Worm (Caenorhabditis elegans): ENCODE measurements around the gene csr-1.
A peak's percentile ranks its signal among the peaks of the same experiment; 100 is the strongest.

Gene csr-1

DNA sequence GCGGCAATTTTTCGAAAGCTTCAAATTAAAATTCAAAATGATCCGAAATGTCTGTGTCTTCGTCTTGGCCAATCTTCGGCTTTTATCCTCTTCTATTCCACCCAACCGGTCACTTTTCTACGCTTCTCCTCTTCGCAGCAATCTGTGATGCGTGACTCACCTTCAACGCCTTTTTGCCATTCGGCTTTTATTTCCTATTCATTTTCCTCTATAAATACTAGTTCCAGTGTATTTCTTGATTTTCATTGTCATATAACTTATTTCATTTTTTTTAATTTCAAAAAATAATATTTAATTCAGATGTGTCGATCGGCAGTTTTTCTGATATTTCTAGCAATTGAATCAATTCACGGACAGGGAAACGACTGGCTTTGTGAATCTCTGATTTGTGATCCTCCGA lies 36.9 kb upstream of the csr-1 start, which contains the start of gene C49H3.16:
TSS of gene C49H3.16 (plus strand) at position 301 of the 400 bp plus-strand sequence.
- no peak for TF ChIP-seq ceh-24 (tag; optimal IDR thresholded peaks at IDR 0.05)
- no peak for TF ChIP-seq tbx-2 (tag; optimal IDR thresholded peaks at IDR 0.05)
- TF ChIP-seq unc-42 (tag; optimal IDR thresholded peaks at IDR 0.05): no peak
- no peak for TF ChIP-seq sox-4 (tag; optimal IDR thresholded peaks at IDR 0.05)
- TF ChIP-seq unc-55 (GFP tag; optimal IDR thresholded peaks at IDR 0.05): no peak
- no peak for TF ChIP-seq ceh-48 (tag; optimal IDR thresholded peaks at IDR 0.05)

DNA sequence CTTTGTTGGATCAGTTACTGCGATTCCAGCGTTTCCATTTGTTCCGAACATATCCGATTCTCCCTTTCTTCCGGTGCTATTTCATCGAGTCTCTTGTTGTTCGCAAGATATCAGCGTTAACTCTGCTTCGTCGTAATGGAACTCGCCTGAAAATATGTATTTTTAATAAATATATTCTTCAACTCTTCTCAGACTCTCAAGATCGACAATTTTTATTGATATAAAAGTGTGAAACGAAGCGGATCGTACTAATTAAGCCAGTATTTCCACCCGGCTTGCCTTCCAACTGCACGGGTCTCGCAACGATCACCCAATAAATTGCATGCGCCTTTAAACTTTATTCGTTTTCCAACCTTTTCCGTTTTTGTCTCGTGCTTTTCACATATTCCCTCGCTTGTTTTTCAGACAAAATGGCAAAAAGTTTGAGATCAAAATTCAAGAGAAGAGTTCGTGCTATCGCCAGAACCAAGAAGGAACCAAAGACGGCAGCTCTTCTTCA lies 33.0 kb upstream of the csr-1 start, which contains the start of the genes xpo-3 and C49H3.3:
TSS of gene xpo-3 (minus strand) at position 51 of the 499 bp plus-strand sequence.
TSS of gene C49H3.3 (plus strand) at position 369 of the 499 bp plus-strand sequence.
- no peak for TF ChIP-seq K09A11.1 (tag; optimal IDR thresholded peaks at IDR 0.05; ENCODE audit: insufficient read depth)
- TF ChIP-seq hlh-8 (tag; optimal IDR thresholded peaks at IDR 0.05): no peak
- TF ChIP-seq ceh-2 (tag; optimal IDR thresholded peaks at IDR 0.05): no peak
- no peak for TF ChIP-seq unc-55 (GFP tag; optimal IDR thresholded peaks at IDR 0.05)
- TF ChIP-seq pros-1 (tag; optimal IDR thresholded peaks at IDR 0.05): no peak
- TF ChIP-seq ceh-31 (tag; optimal IDR thresholded peaks at IDR 0.05): peak; percentile 14
- no peak for TF ChIP-seq sdc-2 (tag; optimal IDR thresholded peaks at IDR 0.05)
- no peak for TF ChIP-seq ceh-9 (tag; optimal IDR thresholded peaks at IDR 0.05)
- peak; percentile 3 for TF ChIP-seq hlh-30 (tag; optimal IDR thresholded peaks at IDR 0.05; ENCODE audit: insufficient read depth)
- TF ChIP-seq C08G9.2 (tag; optimal IDR thresholded peaks at IDR 0.05): no peak
- peak; percentile 51 for TF ChIP-seq unc-42 (tag; optimal IDR thresholded peaks at IDR 0.05)
- no peak for TF ChIP-seq ztf-16 (tag; optimal IDR thresholded peaks at IDR 0.05)
- TF ChIP-seq lim-6 (tag; optimal IDR thresholded peaks at IDR 0.05): no peak
- TF ChIP-seq unc-3 (GFP tag; conservative IDR thresholded peaks at IDR 0.05): no peak
- TF ChIP-seq unc-3 (tag; optimal IDR thresholded peaks at IDR 0.05): no peak

DNA sequence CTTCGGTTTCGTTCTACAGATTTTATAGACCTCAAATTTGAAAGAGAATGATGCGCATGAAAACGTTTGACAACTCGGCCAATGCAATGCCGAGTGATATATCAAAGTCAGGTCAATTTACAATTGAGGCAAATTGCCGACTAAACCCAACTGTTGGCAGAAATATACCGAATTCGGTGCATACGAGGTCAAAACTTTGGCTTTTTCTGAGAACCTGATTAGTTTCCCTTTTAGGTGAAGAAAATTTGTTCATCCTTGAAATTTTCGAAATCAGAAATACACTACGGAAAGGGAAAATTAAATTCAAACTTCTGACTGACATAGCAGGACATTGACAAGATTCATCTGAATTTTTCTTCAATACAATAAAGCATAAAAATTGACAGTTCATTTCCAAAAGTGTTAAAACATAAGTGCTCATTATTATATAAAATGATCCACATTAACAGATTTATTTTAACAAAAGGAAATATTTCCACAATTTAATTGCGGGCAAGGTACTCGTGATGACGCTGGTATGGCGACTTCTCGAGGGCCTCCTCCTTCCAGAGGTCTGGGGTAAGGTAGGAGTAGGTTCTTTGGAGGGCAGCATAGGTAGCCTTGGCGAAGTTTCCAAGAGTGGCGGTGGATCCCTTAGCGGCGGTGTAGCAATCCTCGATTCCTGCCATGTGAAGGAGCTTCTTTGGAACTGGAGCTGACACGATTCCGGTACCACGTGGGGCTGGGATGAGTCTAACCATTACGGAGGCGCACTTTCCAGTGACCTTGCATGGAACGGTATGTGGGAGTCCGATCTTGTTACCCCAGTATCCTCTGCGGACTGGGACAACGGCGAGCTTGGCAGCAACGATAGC lies 31.9 kb upstream of the csr-1 start:
- TF ChIP-seq npax-4 (tag; optimal IDR thresholded peaks at IDR 0.05): no peak
- TF ChIP-seq elt-4 (tag; optimal IDR thresholded peaks at IDR 0.05): peak; percentile 51
- no peak for TF ChIP-seq C08G9.2 (tag; optimal IDR thresholded peaks at IDR 0.05)
- TF ChIP-seq pha-2 (tag; optimal IDR thresholded peaks at IDR 0.05): no peak
- TF ChIP-seq gmeb-2 (tag; optimal IDR thresholded peaks at IDR 0.05): no peak
- no peak for TF ChIP-seq rnt-1 (tag; optimal IDR thresholded peaks at IDR 0.05)
- no peak for TF ChIP-seq sox-4 (tag; optimal IDR thresholded peaks at IDR 0.05)
- TF ChIP-seq ceh-34 (tag; optimal IDR thresholded peaks at IDR 0.05): no peak
- no peak for TF ChIP-seq ceh-30 (tag; optimal IDR thresholded peaks at IDR 0.05)
- no peak for TF ChIP-seq nhr-11 (tag; optimal IDR thresholded peaks at IDR 0.05)
- no peak for TF ChIP-seq ceh-31 (tag; optimal IDR thresholded peaks at IDR 0.05)
- no peak for TF ChIP-seq tbx-2 (tag; optimal IDR thresholded peaks at IDR 0.05)
- no peak for TF ChIP-seq ceh-45 (GFP tag; IDR thresholded peaks at IDR 0.05)
- TF ChIP-seq syd-9 (tag; optimal IDR thresholded peaks at IDR 0.05): no peak
- peak; percentile 9 for TF ChIP-seq ama-1 (optimal IDR thresholded peaks at IDR 0.05)

DNA sequence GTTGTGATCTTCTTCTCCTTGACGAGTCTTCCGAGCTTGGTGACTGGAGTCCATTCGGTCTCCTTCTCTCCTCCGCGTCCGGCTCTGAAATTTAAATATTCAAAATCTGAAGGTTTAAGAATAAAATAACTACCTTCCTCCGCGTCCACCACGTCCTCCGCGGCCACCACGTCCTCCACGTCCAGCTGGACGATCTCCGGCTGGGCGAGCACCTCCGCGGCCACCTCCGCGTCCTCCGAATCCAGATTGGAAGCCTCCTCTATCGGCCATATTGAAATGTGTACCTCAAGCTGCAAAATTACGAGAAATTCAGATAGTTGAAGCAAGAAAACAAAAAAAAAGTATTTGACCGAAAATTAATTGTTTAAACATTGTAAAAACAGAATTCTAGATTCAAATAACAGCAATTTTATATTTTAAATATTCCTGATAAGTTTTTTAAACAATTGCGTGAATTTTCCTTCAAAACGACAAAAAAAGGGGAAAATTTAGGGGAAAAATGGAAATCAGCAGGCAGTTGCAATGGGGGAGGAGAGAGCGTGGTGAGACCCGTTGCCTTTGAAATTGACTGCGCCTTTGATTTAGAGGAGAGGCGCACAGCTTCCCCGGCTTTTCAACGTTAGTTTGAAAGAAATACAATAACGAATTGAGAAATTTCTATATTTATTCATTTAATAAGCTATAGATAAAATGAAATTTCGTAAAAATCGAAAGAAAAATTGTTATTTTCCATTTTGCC lies 30.8 kb upstream of the csr-1 start, which contains the start of gene rps-2:
TSS of gene rps-2 (minus strand) at position 290 of the 739 bp plus-strand sequence.
- TF ChIP-seq nfya-1 (tag; optimal IDR thresholded peaks at IDR 0.05) (peak; percentile 11), ceh-19 (GFP tag; optimal IDR thresholded peaks at IDR 0.05) (no peak)
